Fruit fly (Drosophila melanogaster) whole organism, embryonic: ENCODE data around the gene CG42759.
A peak's percentile ranks its signal among the peaks of the same experiment; 100 is the strongest.

ENCODE experiments used
- Bteb2 ChIP-seq: fragments of 200-800 bp; sonication (Bioruptor generic); optimal IDR thresholded peaks from 2 replicates; lab custom pipeline; 2016; ENCODE audit warnings: missing biosample characterization, missing genetic modification characterization
- CG10654 ChIP-seq: fragments of 200-800 bp; sonication (Bioruptor generic); optimal IDR thresholded peaks from 2 replicates; lab custom pipeline; 2016; ENCODE audit warnings: missing biosample characterization, missing genetic modification characterization
- CG10959 ChIP-seq: fragments of 200-800 bp; sonication (Bioruptor generic); IDR thresholded peaks from 2 replicates; pipeline ENCODE4 v1.3.6; 2022; ENCODE audit warnings: missing biosample characterization, missing genetic modification characterization
- CG11723 ChIP-seq: fragments of 200-800 bp; sonication (Bioruptor generic); optimal IDR thresholded peaks from 2 replicates; lab custom pipeline; 2017; ENCODE audit warnings: missing biosample characterization, mild to moderate bottlenecking, missing genetic modification characterization
- CG12155 ChIP-seq: fragments of 200-800 bp; sonication (Bioruptor generic); optimal IDR thresholded peaks from 3 replicates; lab custom pipeline; 2016; ENCODE audit warnings: missing biosample characterization, missing genetic modification characterization
- CG12942 ChIP-seq: fragments of 200-800 bp; sonication (Bioruptor generic); optimal IDR thresholded peaks from 3 replicates; lab custom pipeline; 2016; ENCODE audit warnings: missing biosample characterization, missing genetic modification characterization
- CG13624 ChIP-seq: fragments of 200-800 bp; sonication (Bioruptor generic); optimal IDR thresholded peaks from 2 replicates; lab custom pipeline; 2016; ENCODE audit warnings: missing biosample characterization, missing genetic modification characterization
- CG14050 ChIP-seq: fragments of 200-800 bp; sonication (Bioruptor generic); IDR thresholded peaks from 3 replicates; pipeline ENCODE4 v1.3.6; 2022; ENCODE audit warnings: missing biosample characterization, missing genetic modification characterization
- CG15601 ChIP-seq: fragments of 200-800 bp; sonication (Bioruptor generic); optimal IDR thresholded peaks from 3 replicates; lab custom pipeline; 2019; ENCODE audit warnings: missing biosample characterization, mild to moderate bottlenecking, missing genetic modification characterization, moderate library complexity
- CG17359 ChIP-seq: fragments of 200-800 bp; sonication (Bioruptor generic); optimal IDR thresholded peaks from 3 replicates; lab custom pipeline; 2018; ENCODE audit warnings: missing biosample characterization, mild to moderate bottlenecking, missing genetic modification characterization, moderate library complexity
- CG17361 ChIP-seq: fragments of 200-800 bp; sonication (Bioruptor generic); IDR thresholded peaks from 3 replicates; pipeline ENCODE4 v1.3.6; 2022; ENCODE audit warnings: missing biosample characterization, missing genetic modification characterization
- CG17802 ChIP-seq: fragments of 200-800 bp; sonication (Bioruptor generic); optimal IDR thresholded peaks from 2 replicates; lab custom pipeline; 2018; ENCODE audit warnings: missing biosample characterization, mild to moderate bottlenecking, missing genetic modification characterization, moderate library complexity
- CG18599 ChIP-seq: fragments of 200-800 bp; sonication (Bioruptor generic); optimal IDR thresholded peaks from 3 replicates; lab custom pipeline; 2017; ENCODE audit warnings: missing biosample characterization, missing genetic modification characterization, mild to moderate bottlenecking, moderate library complexity, missing genetic modification reagents
- CG2712 ChIP-seq: fragments of 200-800 bp; optimal IDR thresholded peaks from 3 replicates; lab custom pipeline; 2019; ENCODE audit warnings: missing biosample characterization, mild to moderate bottlenecking, missing genetic modification characterization, moderate library complexity
- CG31365 ChIP-seq: fragments of 200-800 bp; sonication (Bioruptor generic); optimal IDR thresholded peaks from 2 replicates; lab custom pipeline; 2018; ENCODE audit warnings: missing biosample characterization, mild to moderate bottlenecking, missing genetic modification characterization
- CG31388 ChIP-seq: fragments of 200-800 bp; sonication (Bioruptor generic); optimal IDR thresholded peaks from 2 replicates; lab custom pipeline; 2016; ENCODE audit warnings: missing biosample characterization, missing genetic modification characterization
- CG4424 ChIP-seq: fragments of 200-800 bp; sonication (Bioruptor generic); optimal IDR thresholded peaks from 3 replicates; lab custom pipeline; 2016; ENCODE audit warnings: missing biosample characterization, missing genetic modification characterization
- CG7928 ChIP-seq: fragments of 200-800 bp; sonication (Bioruptor generic); optimal IDR thresholded peaks from 2 replicates; lab custom pipeline; 2017; ENCODE audit warnings: missing biosample characterization, mild to moderate bottlenecking, missing genetic modification characterization
- Dll ChIP-seq: fragments of 200-800 bp; sonication (Bioruptor generic); IDR thresholded peaks from 4 replicates; pipeline ENCODE4 v1.3.6; 2022; ENCODE audit warnings: missing biosample characterization, missing genetic modification characterization; ENCODE audit not compliant: partially characterized antibody
- Elba2 ChIP-seq: fragments of 200-800 bp; sonication (Bioruptor generic); optimal IDR thresholded peaks from 3 replicates; lab custom pipeline; 2016; ENCODE audit warnings: missing biosample characterization, missing genetic modification characterization
- Gsc ChIP-seq: fragments of 200-800 bp; sonication (Bioruptor generic); IDR thresholded peaks from 2 replicates; pipeline ENCODE4 v1.3.6; 2022; ENCODE audit warnings: missing biosample characterization, missing genetic modification characterization
- HLH4C ChIP-seq: fragments of 200-800 bp; sonication (Bioruptor generic); IDR thresholded peaks from 3 replicates; pipeline ENCODE4 v1.3.6; 2022; ENCODE audit warnings: missing biosample characterization, missing genetic modification characterization; ENCODE audit not compliant: partially characterized antibody
- HLH54F ChIP-seq: fragments of 200-800 bp; sonication (Bioruptor generic); optimal IDR thresholded peaks from 3 replicates; lab custom pipeline; 2016; ENCODE audit warnings: missing biosample characterization, missing genetic modification characterization
- Hmx ChIP-seq: fragments of 200-800 bp; sonication (Bioruptor generic); optimal IDR thresholded peaks from 2 replicates; lab custom pipeline; 2016; ENCODE audit warnings: missing biosample characterization, missing genetic modification characterization
- Hr51 ChIP-seq, 2 experiments: fragments of 200-800 bp; sonication (Bioruptor generic); optimal IDR thresholded peaks; 2 replicates in 1 of 2; 3 replicates in 1 of 2; lab custom pipeline; 2016 to 2018; ENCODE audit warnings: missing biosample characterization in 2 of 2, missing genetic modification characterization in 2 of 2, mild to moderate bottlenecking in 1 of 2, moderate library complexity in 1 of 2
- Meics ChIP-seq: fragments of 200-800 bp; sonication (Bioruptor generic); optimal IDR thresholded peaks from 2 replicates; lab custom pipeline; 2017; ENCODE audit warnings: missing biosample characterization, mild to moderate bottlenecking, missing genetic modification characterization
- NFAT ChIP-seq: fragments of 200-800 bp; sonication (Bioruptor generic); IDR thresholded peaks from 2 replicates; pipeline ENCODE4 v1.3.6; 2022; ENCODE audit warnings: missing biosample characterization, missing genetic modification characterization
- NK7.1 ChIP-seq: fragments of 200-800 bp; sonication (Bioruptor generic); optimal IDR thresholded peaks from 3 replicates; lab custom pipeline; 2016; ENCODE audit warnings: missing biosample characterization, missing genetic modification characterization
- Nf-YB ChIP-seq: fragments of 200-800 bp; sonication (Bioruptor generic); optimal IDR thresholded peaks from 3 replicates; lab custom pipeline; 2019; ENCODE audit warnings: missing biosample characterization, mild to moderate bottlenecking, missing genetic modification characterization, moderate library complexity
- Pdp1 ChIP-seq, 2 experiments: fragments of 200-800 bp; sonication (Bioruptor generic); optimal IDR thresholded peaks; 3 replicates each; lab custom pipeline; 2016; ENCODE audit warnings: missing biosample characterization in 2 of 2, missing genetic modification characterization in 2 of 2, mild to moderate bottlenecking in 1 of 2, moderate library complexity in 1 of 2
- Sox100B ChIP-seq: fragments of 200-800 bp; sonication (Bioruptor generic); optimal IDR thresholded peaks from 3 replicates; lab custom pipeline; 2018; ENCODE audit warnings: missing biosample characterization, mild to moderate bottlenecking, missing genetic modification characterization
- Sry-β ChIP-seq: fragments of 200-800 bp; sonication (Bioruptor generic); optimal IDR thresholded peaks from 2 replicates; lab custom pipeline; 2018; ENCODE audit warnings: missing biosample characterization, mild to moderate bottlenecking, missing genetic modification characterization, moderate library complexity
- Ssrp ChIP-seq: fragments of 200-800 bp; sonication (Bioruptor generic); optimal IDR thresholded peaks from 2 replicates; lab custom pipeline; 2018; ENCODE audit warnings: missing biosample characterization, mild to moderate bottlenecking, missing genetic modification characterization, moderate library complexity
- Vsx1 ChIP-seq: fragments of 200-800 bp; sonication (Bioruptor generic); optimal IDR thresholded peaks from 2 replicates; lab custom pipeline; 2017; ENCODE audit warnings: missing biosample characterization, mild to moderate bottlenecking, missing genetic modification characterization, missing genetic modification reagents
- abd-A ChIP-seq: fragments of 200-800 bp; sonication (Bioruptor generic); optimal IDR thresholded peaks from 3 replicates; lab custom pipeline; 2019; ENCODE audit warnings: missing biosample characterization, mild to moderate bottlenecking, missing genetic modification characterization, moderate library complexity
- bbx ChIP-seq: fragments of 200-800 bp; sonication (Bioruptor generic); IDR thresholded peaks from 2 replicates; pipeline ENCODE4 v1.3.6; 2022; ENCODE audit warnings: missing biosample characterization, missing genetic modification characterization; ENCODE audit not compliant: partially characterized antibody
- da ChIP-seq: fragments of 200-800 bp; sonication (Bioruptor generic); optimal IDR thresholded peaks from 2 replicates; lab custom pipeline; 2016; ENCODE audit warnings: missing biosample characterization, missing genetic modification characterization
- dimm ChIP-seq: fragments of 200-800 bp; sonication (Bioruptor generic); IDR thresholded peaks from 2 replicates; pipeline ENCODE4 v1.3.6; 2022; ENCODE audit warnings: missing biosample characterization, missing genetic modification characterization
- en ChIP-seq: fragments of 200-800 bp; sonication (Bioruptor generic); optimal IDR thresholded peaks from 2 replicates; lab custom pipeline; 2016; ENCODE audit warnings: missing biosample characterization, missing genetic modification characterization
- hkb ChIP-seq, 2 experiments: fragments of 200-800 bp in 1 of 2; fragments of >200 bp in 1 of 2; sonication (Bioruptor generic) in 1 of 2; IDR thresholded peaks in 1 of 2; optimal IDR thresholded peaks in 1 of 2; 2 replicates each; pipeline versions ENCODE4 v1.3.6 to Lab custom; 2017 to 2022; ENCODE audit warnings: missing biosample characterization in 1 of 2, missing genetic modification characterization in 1 of 2
- ken ChIP-seq: fragments of 200-800 bp; sonication (Bioruptor generic); IDR thresholded peaks from 3 replicates; pipeline ENCODE4 v1.3.6; 2022; ENCODE audit warnings: missing biosample characterization, missing genetic modification characterization
- org-1 ChIP-seq: fragments of 200-800 bp; sonication (Bioruptor generic); optimal IDR thresholded peaks from 2 replicates; lab custom pipeline; 2017; ENCODE audit warnings: missing biosample characterization, missing genetic modification characterization
- p53 ChIP-seq: fragments of 200-800 bp; sonication (Bioruptor generic); optimal IDR thresholded peaks from 2 replicates; lab custom pipeline; 2016; ENCODE audit warnings: missing biosample characterization, missing genetic modification characterization
- pan ChIP-seq, 4 experiments: fragments of >200 bp in 3 of 4; fragments of 200-800 bp in 1 of 4; sonication (Bioruptor generic) in 1 of 4; optimal IDR thresholded peaks in 3 of 4; IDR thresholded peaks in 1 of 4; 2 replicates each; pipeline versions ENCODE4 v1.3.6 to Lab custom; 2017 to 2022; ENCODE audit warnings: missing biosample characterization in 2 of 4, missing genetic modification characterization in 2 of 4, mixed read lengths in 1 of 4
- rib ChIP-seq: fragments of 200-800 bp; sonication (Bioruptor generic); IDR thresholded peaks from 2 replicates; pipeline ENCODE4 v1.3.6; 2022; ENCODE audit warnings: missing biosample characterization, missing genetic modification characterization
- sr ChIP-seq: fragments of 200-800 bp; sonication (Bioruptor generic); IDR thresholded peaks from 3 replicates; pipeline ENCODE4 v1.3.6; 2022; ENCODE audit warnings: missing biosample characterization, missing genetic modification characterization
- stc ChIP-seq: fragments of 200-800 bp; sonication (Bioruptor generic); IDR thresholded peaks from 2 replicates; pipeline ENCODE4 v1.3.6; 2022; ENCODE audit warnings: missing biosample characterization, missing genetic modification characterization
- vvl ChIP-seq: fragments of 200-800 bp; sonication (Bioruptor generic); IDR thresholded peaks from 2 replicates; pipeline ENCODE4 v1.3.6; 2022; ENCODE audit warnings: missing biosample characterization, missing genetic modification characterization
- wdn ChIP-seq: fragments of 200-800 bp; sonication (Bioruptor generic); IDR thresholded peaks from 2 replicates; pipeline ENCODE4 v1.3.6; 2022; ENCODE audit warnings: missing biosample characterization, missing genetic modification characterization
- zen2 ChIP-seq: fragments of 200-800 bp; sonication (Bioruptor generic); IDR thresholded peaks from 3 replicates; pipeline ENCODE4 v1.3.6; 2022; ENCODE audit warnings: missing biosample characterization, missing genetic modification characterization; ENCODE audit not compliant: partially characterized antibody

Gene CG42759

DNA sequence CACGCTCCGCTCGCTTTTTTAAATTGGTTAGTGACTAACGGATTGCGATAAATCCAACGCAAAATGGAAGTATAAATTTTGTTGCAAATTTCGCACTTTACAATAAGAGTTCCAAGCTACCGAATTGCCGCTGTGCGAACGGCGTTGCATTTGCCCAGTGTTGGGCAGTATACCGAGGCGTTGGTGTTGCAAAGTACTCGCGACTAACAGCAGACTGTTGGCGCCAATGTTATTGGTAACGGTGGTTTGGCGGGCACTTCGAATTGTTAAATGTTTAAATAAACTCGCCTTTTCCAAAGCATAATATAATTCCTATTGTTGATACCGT, 8.6 kb upstream of the CG42759 start (continued):
- no peak for TF ChIP-seq vvl (GFP tag; lab: Robert Waterston, UW)
- TF ChIP-seq Hr51 (GFP tag; optimal IDR thresholded peaks at IDR 0.05; lab: Kevin White, UChicago): peak in 1 of 2 experiments; percentile 34
- no peak for TF ChIP-seq CG17802 (tag; lab: Kevin White, UChicago)
- TF ChIP-seq da (GFP tag; lab: Kevin White, UChicago): peak; percentile 43
- peak in 1 of 2 experiments; percentile 42 for TF ChIP-seq Pdp1 (GFP tag; optimal IDR thresholded peaks at IDR 0.05; lab: Kevin White, UChicago)
- TF ChIP-seq stc: no peak
- peak; percentile 66 for TF ChIP-seq Elba2
- TF ChIP-seq bbx (GFP tag; lab: Robert Waterston, UW): peak; percentile 51; the same call in 1 of the 2 replicates
- no peak for TF ChIP-seq Ssrp (tag; lab: Kevin White, UChicago)
- no peak for TF ChIP-seq sr (GFP tag; lab: Robert Waterston, UW)
- TF ChIP-seq CG17359 (tag; lab: Kevin White, UChicago): peak; percentile 18
- peak; percentile 33 for TF ChIP-seq CG12155 (GFP tag; lab: Kevin White, UChicago)
- TF ChIP-seq CG13624 (GFP tag; lab: Kevin White, UChicago): peak; percentile 76
- TF ChIP-seq NK7.1 (GFP tag; lab: Kevin White, UChicago): no peak
- TF ChIP-seq pan (optimal IDR thresholded peaks at IDR 0.05; lab: Kevin White, UChicago): no peak
- TF ChIP-seq pan (GFP tag; optimal IDR thresholded peaks at IDR 0.05 in 1 of 2, IDR thresholded peaks at IDR 0.05 in 1 of 2): no peak
- TF ChIP-seq Nf-YB: no peak
- TF ChIP-seq CG2712 (tag; lab: Kevin White, UChicago): no peak
- TF ChIP-seq CG10959: peak; percentile 28; the same call in 1 of the 2 replicates
- TF ChIP-seq ken (GFP tag; lab: Robert Waterston, UW): peak; percentile 44; the same call in 1 of the 3 replicates
- no peak for TF ChIP-seq org-1 (GFP tag; lab: Kevin White, UChicago)
- TF ChIP-seq p53: no peak
- no peak for TF ChIP-seq Sry-β (GFP tag; lab: Kevin White, UChicago)
- TF ChIP-seq Hmx (GFP tag; lab: Kevin White, UChicago): no peak
- TF ChIP-seq Bteb2: peak; percentile 32
- TF ChIP-seq CG31365: peak; percentile 58
- peak; percentile 11 for TF ChIP-seq CG4424 (GFP tag; lab: Kevin White, UChicago)
- TF ChIP-seq CG14050 (GFP tag; lab: Robert Waterston, UW): no peak; the same call in 2 of the 3 replicates
- no peak for TF ChIP-seq Meics (GFP tag; lab: Kevin White, UChicago)
- no peak for TF ChIP-seq Vsx1 (GFP tag; lab: Kevin White, UChicago)
- peak; percentile 34 for TF ChIP-seq CG12942 (GFP tag; lab: Kevin White, UChicago)
- no peak for TF ChIP-seq wdn (GFP tag; lab: Robert Waterston, UW)
- no peak for TF ChIP-seq abd-A
- TF ChIP-seq dimm (GFP tag; lab: Robert Waterston, UW): no peak
- TF ChIP-seq CG18599 (GFP tag; lab: Kevin White, UChicago): peak; percentile 64
- no peak for TF ChIP-seq hkb (optimal IDR thresholded peaks at IDR 0.05; lab: Kevin White, UChicago)
- peak; percentile 44; the same call in 1 of the 2 replicates for TF ChIP-seq hkb (GFP tag; IDR thresholded peaks at IDR 0.05; lab: Robert Waterston, UW)
- no peak for TF ChIP-seq CG10654 (GFP tag; lab: Kevin White, UChicago)
- TF ChIP-seq zen2: no peak
- TF ChIP-seq Sox100B (GFP tag; lab: Kevin White, UChicago): no peak
- peak; percentile 29; the same call in 1 of the 2 replicates for TF ChIP-seq NFAT (GFP tag; lab: Robert Waterston, UW)
- no peak for TF ChIP-seq Gsc
- peak; percentile 76 for TF ChIP-seq rib
- no peak for TF ChIP-seq HLH4C
- TF ChIP-seq CG31388 (GFP tag; lab: Kevin White, UChicago): no peak
- TF ChIP-seq CG7928 (GFP tag; lab: Kevin White, UChicago): no peak
- no peak for TF ChIP-seq en (GFP tag; lab: Kevin White, UChicago)
- TF ChIP-seq CG17361 (GFP tag; lab: Robert Waterston, UW): no peak; the same call in 2 of the 3 replicates
- TF ChIP-seq CG11723 (GFP tag; lab: Kevin White, UChicago): no peak
- peak; percentile 64 for TF ChIP-seq HLH54F
- TF ChIP-seq Dll (GFP tag; lab: Robert Waterston, UW): no peak
- peak; percentile 3 for TF ChIP-seq CG15601 (tag; lab: Kevin White, UChicago)
